Worm (Caenorhabditis elegans) whole organism, mixed stage, embryonic: ENCODE results near the gene C16C10.9.

ENCODE experiments used
- ceh-43 ChIP-seq: fragments of 200-800 bp; sonication (Bioruptor generic); optimal IDR thresholded peaks from 2 replicates; lab custom pipeline; 2018; ENCODE audit warnings: mild to moderate bottlenecking, missing genetic modification characterization, moderate library complexity, missing compliant biosample characterization
- elt-1 ChIP-seq: sonication (generic microtip); optimal IDR thresholded peaks from 2 replicates; lab custom pipeline; 2017; ENCODE audit warnings: missing genetic modification characterization, mild to moderate bottlenecking, missing compliant biosample characterization, antibody characterized with exemption, moderate library complexity, borderline replicate concordance; ENCODE audit not compliant: insufficient read depth
- pha-4 ChIP-seq: fragments of 150-350 bp; optimal IDR thresholded peaks from 2 replicates; lab custom pipeline; 2018; ENCODE audit warnings: missing biosample characterization, missing genetic modification reagents, missing genetic modification characterization

DNA sequence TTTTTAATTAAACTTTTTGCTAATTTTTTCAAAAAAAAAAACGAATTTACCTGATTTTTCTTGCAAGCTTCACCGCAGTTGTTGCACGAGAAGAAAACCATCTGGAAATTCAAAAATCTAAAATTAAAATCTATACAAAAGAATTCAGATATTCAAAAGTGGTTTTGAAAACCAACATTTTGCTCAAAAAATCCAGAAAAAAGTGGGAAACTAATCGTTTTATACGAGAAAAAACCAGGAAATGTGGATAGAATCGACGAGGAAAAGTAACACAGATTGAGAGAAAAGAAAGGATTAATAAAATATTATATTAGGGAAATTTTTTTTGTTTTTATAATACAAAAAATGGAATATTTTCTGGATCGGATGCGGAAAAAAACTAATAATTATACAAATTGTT, 6.9 kb upstream of the C16C10.9 start, which contains the start of gene C16C10.8:
- no peak for TF ChIP-seq pha-4 (tag; lab: Kevin White, UChicago)
- TF ChIP-seq ceh-43 (GFP tag; lab: Kevin White, UChicago) = no peak
- TF ChIP-seq elt-1 (tag; lab: Kevin White, UChicago) = no peak
